Worm (Caenorhabditis elegans) whole organism, young adult: ENCODE data around the gene zig-11.

Experiments
- C06A6.2 ChIP-seq: fragments of 200-800 bp; sonication (Bioruptor generic); conservative IDR thresholded peaks from 2 replicates; pipeline ENCODE4 v1.3.6; 2022; ENCODE audit warnings: missing genetic modification characterization, missing compliant biosample characterization
- hlh-12 ChIP-seq: sonication (generic microtip); optimal IDR thresholded peaks from 2 replicates; lab custom pipeline; 2016; ENCODE audit warnings: missing genetic modification characterization, missing compliant biosample characterization
- hsf-1 ChIP-seq: fragments of 200-800 bp; sonication (Bioruptor generic); IDR thresholded peaks from 2 replicates; pipeline ENCODE4 v1.3.6; 2022; ENCODE audit warnings: missing genetic modification reagents, missing genetic modification characterization, missing compliant biosample characterization
- lin-40 ChIP-seq: sonication (generic microtip); optimal IDR thresholded peaks from 2 replicates; lab custom pipeline; 2016; ENCODE audit warnings: missing genetic modification characterization, mild to moderate bottlenecking, missing compliant biosample characterization, missing genotype, missing genetic modification reagents

DNA sequence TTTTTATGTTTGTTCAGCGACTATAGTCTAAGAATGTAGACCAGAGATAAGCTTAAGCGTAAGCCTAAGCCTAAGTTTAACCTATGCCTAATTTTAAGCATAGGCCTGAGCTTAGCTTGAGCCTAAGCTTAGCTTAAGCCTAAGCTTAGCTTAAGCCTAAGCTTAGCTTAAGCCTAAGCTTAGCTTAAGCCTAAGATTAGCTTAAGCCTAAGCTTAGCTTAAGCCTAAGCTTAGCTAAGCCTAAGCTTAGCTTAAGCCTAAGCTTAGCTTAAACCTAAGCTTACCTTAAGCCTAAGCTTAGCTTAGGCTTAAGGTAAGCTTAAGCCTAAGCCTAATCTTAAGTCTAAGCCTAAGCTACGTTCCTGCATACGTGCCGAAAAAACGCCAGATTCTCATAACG lies 44.1 kb downstream of the zig-11 start:
- TF ChIP-seq hsf-1 (GFP tag; lab: Robert Waterston, UW), result no peak
- no peak for TF ChIP-seq C06A6.2 (GFP tag; lab: Robert Waterston, UW)
- no peak for TF ChIP-seq hlh-12 (tag; lab: Kevin White, UChicago)
- TF ChIP-seq lin-40 (tag; lab: Kevin White, UChicago), result no peak
